Fruit fly (Drosophila melanogaster): Measurements from ENCODE around the gene CG15211.

DNA sequence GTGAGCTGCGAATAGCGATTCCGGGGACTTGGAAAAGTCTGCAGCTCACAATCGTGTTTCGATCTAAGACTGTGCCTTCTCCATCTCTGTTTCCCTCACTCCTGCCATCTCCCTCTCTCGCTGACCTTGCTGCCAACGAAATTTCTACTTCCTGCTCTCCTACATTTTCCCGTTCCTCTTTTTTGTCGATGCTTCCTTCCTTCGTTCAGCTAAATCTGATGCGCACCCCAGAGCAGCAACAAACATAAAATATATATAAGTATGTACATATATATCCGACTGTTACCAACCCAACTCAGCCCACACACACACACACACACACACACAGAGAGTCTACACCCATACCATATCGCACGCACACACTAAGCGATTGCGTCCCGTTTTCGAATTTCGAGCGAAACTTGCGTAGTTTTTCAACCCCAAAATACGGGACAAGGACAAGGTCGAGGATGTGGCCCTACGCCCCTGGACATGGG, 51.9 kb downstream of the CG15211 start, which contains the start of gene Imp:
- TF ChIP-seq ttk (optimal IDR thresholded peaks at IDR 0.05) (no peak), h (optimal IDR thresholded peaks at IDR 0.05) (no peak), Sin3A (optimal IDR thresholded peaks at IDR 0.05) (no peak), psq (optimal IDR thresholded peaks at IDR 0.05) (no peak), insv (optimal IDR thresholded peaks at IDR 0.05) (no peak)

All from Kc167 (cell line).